Worm (Caenorhabditis elegans) whole organism, L2 larva: Measurements from ENCODE around the gene C45G7.13.

ENCODE experiments used
- F13H6.1 ChIP-seq: sonication (generic microtip); optimal IDR thresholded peaks from 2 replicates; lab custom pipeline; 2016; ENCODE audit warnings: missing genetic modification characterization, missing compliant biosample characterization
- R02D3.7 ChIP-seq: fragments of 150-350 bp; optimal IDR thresholded peaks from 2 replicates; lab custom pipeline; 2014; ENCODE audit warnings: missing biosample characterization, missing genetic modification characterization
- Y55F3AM.14 ChIP-seq: fragments of 200-800 bp; sonication (Bioruptor generic); optimal IDR thresholded peaks from 2 replicates; lab custom pipeline; 2018; ENCODE audit warnings: mild to moderate bottlenecking, missing genetic modification characterization, missing compliant biosample characterization
- ZK546.5 ChIP-seq: sonication (generic microtip); optimal IDR thresholded peaks from 2 replicates; lab custom pipeline; 2017; ENCODE audit warnings: missing biosample characterization, missing genetic modification characterization
- alr-1 ChIP-seq: fragments of 150-350 bp; optimal IDR thresholded peaks from 2 replicates; lab custom pipeline; 2014; ENCODE audit warnings: missing biosample characterization, missing genetic modification characterization
- aly-2 ChIP-seq: fragments of 150-350 bp; optimal IDR thresholded peaks from 2 replicates; lab custom pipeline; 2014; ENCODE audit warnings: missing biosample characterization, missing genetic modification characterization
- ama-1 ChIP-seq: fragments of 150-350 bp; optimal IDR thresholded peaks from 2 replicates; lab custom pipeline; 2018; ENCODE audit warnings: inconsistent platforms
- blmp-1 ChIP-seq: sonication (generic microtip); optimal IDR thresholded peaks from 2 replicates; lab custom pipeline; 2017; ENCODE audit warnings: missing genetic modification characterization, mild to moderate bottlenecking, missing compliant biosample characterization, antibody characterized with exemption, moderate library complexity; ENCODE audit not compliant: insufficient read depth
- ceh-16 ChIP-seq: fragments of 150-350 bp; optimal IDR thresholded peaks from 2 replicates; lab custom pipeline; 2014; ENCODE audit warnings: missing biosample characterization, missing genetic modification characterization
- ceh-82 ChIP-seq: fragments of 150-350 bp; optimal IDR thresholded peaks from 2 replicates; lab custom pipeline; 2014; ENCODE audit warnings: missing biosample characterization, missing genetic modification characterization
- crh-2 ChIP-seq: sonication (generic microtip); optimal IDR thresholded peaks from 2 replicates; lab custom pipeline; 2017; ENCODE audit warnings: missing biosample characterization, missing genetic modification characterization
- dmd-4 ChIP-seq: sonication (generic microtip); optimal IDR thresholded peaks from 2 replicates; lab custom pipeline; 2017; ENCODE audit warnings: missing biosample characterization, missing genetic modification characterization
- egl-27 ChIP-seq: sonication (generic microtip); optimal IDR thresholded peaks from 3 replicates; lab custom pipeline; 2017; ENCODE audit warnings: missing biosample characterization, missing genetic modification reagents, missing genetic modification characterization
- elt-1 ChIP-seq: fragments of 150-350 bp; optimal IDR thresholded peaks from 2 replicates; lab custom pipeline; 2014; ENCODE audit warnings: missing biosample characterization, missing genetic modification characterization
- elt-3 ChIP-seq: sonication (generic microtip); optimal IDR thresholded peaks from 2 replicates; lab custom pipeline; 2017; ENCODE audit warnings: missing biosample characterization, missing genetic modification characterization
- lin-11 ChIP-seq: fragments of 150-350 bp; sonication (generic microtip); optimal IDR thresholded peaks from 2 replicates; lab custom pipeline; 2014; ENCODE audit warnings: missing biosample characterization, missing genetic modification characterization, inconsistent platforms, mixed read lengths
- lin-13 ChIP-seq: fragments of 150-350 bp; optimal IDR thresholded peaks from 2 replicates; lab custom pipeline; 2014; ENCODE audit warnings: missing biosample characterization, missing genetic modification reagents, missing genetic modification characterization
- lin-39 ChIP-seq: fragments of 150-350 bp; optimal IDR thresholded peaks from 2 replicates; lab custom pipeline; 2014; ENCODE audit warnings: missing biosample characterization, missing genetic modification reagents, missing genetic modification characterization
- lsy-2 ChIP-seq, 2 experiments: fragments of 150-350 bp in 1 of 2; sonication (generic microtip) in 1 of 2; optimal IDR thresholded peaks; 2 replicates each; lab custom pipeline; 2014 to 2017; ENCODE audit warnings: missing biosample characterization in 2 of 2, missing genetic modification characterization in 2 of 2
- mbf-1 ChIP-seq: sonication (generic microtip); optimal IDR thresholded peaks from 2 replicates; lab custom pipeline; 2017; ENCODE audit warnings: missing biosample characterization, missing genetic modification characterization
- mdl-1 ChIP-seq, 2 experiments: fragments of 150-350 bp in 1 of 2; sonication (generic microtip) in 1 of 2; optimal IDR thresholded peaks; 2 replicates each; lab custom pipeline; 2017; ENCODE audit warnings: missing biosample characterization in 2 of 2, missing genetic modification characterization in 2 of 2
- nhr-10 ChIP-seq: sonication (generic microtip); optimal IDR thresholded peaks from 2 replicates; lab custom pipeline; 2017; ENCODE audit warnings: missing biosample characterization, missing genetic modification characterization
- nhr-12 ChIP-seq: fragments of 150-350 bp; optimal IDR thresholded peaks from 2 replicates; lab custom pipeline; 2014; ENCODE audit warnings: missing biosample characterization, missing genetic modification characterization
- nhr-129 ChIP-seq: fragments of 150-350 bp; optimal IDR thresholded peaks from 2 replicates; lab custom pipeline; 2014; ENCODE audit warnings: missing biosample characterization, missing genetic modification characterization
- nhr-237 ChIP-seq: fragments of 150-350 bp; optimal IDR thresholded peaks from 2 replicates; lab custom pipeline; 2014; ENCODE audit warnings: missing biosample characterization, missing genetic modification characterization
- nhr-25 ChIP-seq: fragments of 150-350 bp; sonication (generic microtip); optimal IDR thresholded peaks from 3 replicates; lab custom pipeline; 2014; ENCODE audit warnings: missing biosample characterization, missing genetic modification characterization
- nhr-6 ChIP-seq: fragments of 150-350 bp; optimal IDR thresholded peaks from 2 replicates; lab custom pipeline; 2014; ENCODE audit warnings: missing biosample characterization, missing genetic modification characterization
- peb-1 ChIP-seq: fragments of 150-350 bp; optimal IDR thresholded peaks from 2 replicates; lab custom pipeline; 2014; ENCODE audit warnings: missing biosample characterization, missing genetic modification characterization
- sem-4 ChIP-seq: fragments of 150-350 bp; optimal IDR thresholded peaks from 2 replicates; lab custom pipeline; 2014; ENCODE audit warnings: missing biosample characterization, missing genetic modification reagents, missing genetic modification characterization
- skn-1 ChIP-seq: sonication (generic microtip); optimal IDR thresholded peaks from 2 replicates; lab custom pipeline; 2017; ENCODE audit warnings: missing biosample characterization, missing genetic modification characterization
- sma-3 ChIP-seq: sonication (generic microtip); optimal IDR thresholded peaks from 2 replicates; lab custom pipeline; 2016; ENCODE audit warnings: missing genetic modification reagents, missing genetic modification characterization, missing compliant biosample characterization
- unc-39 ChIP-seq: fragments of 150-350 bp; optimal IDR thresholded peaks from 2 replicates; lab custom pipeline; 2014; ENCODE audit warnings: missing biosample characterization, missing genetic modification characterization
- unc-55 ChIP-seq: fragments of 150-350 bp; sonication (generic microtip); optimal IDR thresholded peaks from 3 replicates; lab custom pipeline; 2014; ENCODE audit warnings: missing biosample characterization, missing genetic modification reagents, missing genetic modification characterization
- ztf-1 ChIP-seq: fragments of 200-800 bp; sonication (Bioruptor generic); conservative IDR thresholded peaks from 2 replicates; pipeline ENCODE4 v1.3.6; 2022; ENCODE audit warnings: missing genetic modification characterization, missing compliant biosample characterization
- ztf-11 ChIP-seq: sonication (generic microtip); optimal IDR thresholded peaks from 2 replicates; lab custom pipeline; 2017; ENCODE audit warnings: missing biosample characterization, missing genetic modification characterization

The C45G7.13 gene

ce11 chrIV:2464156-2464555, 13.0 kb upstream of the C45G7.13 start, which contains the start of gene ilys-3:
Gene ilys-3 (plus strand): TSS chrIV:2464456.
- no peak for TF ChIP-seq nhr-237 (tag; lab: Kevin White, UChicago)

ce11 chrIV:2463311-2463710, 12.2 kb upstream of the C45G7.13 start, which contains the start of gene cdh-10:
Gene cdh-10 (minus strand): TSS chrIV:2463369.
- TF ChIP-seq sma-3 (GFP tag; lab: Kevin White, UChicago) (no peak), lsy-2 (tag; optimal IDR thresholded peaks at IDR 0.05; lab: Kevin White, UChicago) (no peak), ceh-16 (tag; lab: Kevin White, UChicago) (no peak), F13H6.1 (tag; lab: Kevin White, UChicago) (no peak)

- TF ChIP-seq unc-55 (GFP tag; lab: Kevin White, UChicago), result no peak
- TF ChIP-seq elt-3 (tag; lab: Kevin White, UChicago), result no peak
- no peak for TF ChIP-seq unc-39 (tag; lab: Kevin White, UChicago)
- TF ChIP-seq lin-39 (tag; lab: Kevin White, UChicago), result no peak
- TF ChIP-seq blmp-1 (tag; lab: Kevin White, UChicago), result no peak
- TF ChIP-seq egl-27 (tag; lab: Kevin White, UChicago), result no peak
Measured at ce11 chrIV:2461396-2461795, 10.3 kb upstream of the C45G7.13 start.

ce11 chrIV:2455128-2455527, 4.0 kb upstream of the C45G7.13 start:
- TF ChIP-seq mdl-1 (tag; optimal IDR thresholded peaks at IDR 0.05; lab: Kevin White, UChicago) (no peak), aly-2 (tag; lab: Kevin White, UChicago) (no peak), dmd-4 (tag; lab: Kevin White, UChicago) (no peak), ama-1 (no peak), Y55F3AM.14 (no peak), mbf-1 (no peak), unc-55 (GFP tag; lab: Kevin White, UChicago) (no peak), lsy-2 (tag; optimal IDR thresholded peaks at IDR 0.05; lab: Kevin White, UChicago) (no peak), nhr-129 (tag; lab: Kevin White, UChicago) (no peak), egl-27 (tag; lab: Kevin White, UChicago) (no peak), skn-1 (no peak), elt-1 (tag; lab: Kevin White, UChicago) (no peak), ceh-16 (tag; lab: Kevin White, UChicago) (no peak), sma-3 (GFP tag; lab: Kevin White, UChicago) (no peak), ZK546.5 (tag; lab: Kevin White, UChicago) (no peak), alr-1 (tag; lab: Kevin White, UChicago) (no peak), crh-2 (tag; lab: Kevin White, UChicago) (no peak), ceh-82 (tag; lab: Kevin White, UChicago) (no peak), nhr-25 (tag; lab: Kevin White, UChicago) (no peak), peb-1 (tag; lab: Kevin White, UChicago) (no peak)

- TF ChIP-seq nhr-25 (tag; lab: Kevin White, UChicago) (no peak), nhr-6 (tag; lab: Kevin White, UChicago) (no peak), ztf-1 (GFP tag; lab: Robert Waterston, UW) (no peak), nhr-10 (no peak)
Measured at ce11 chrIV:2451655-2452054, 522 bp upstream of the C45G7.13 start.

- TF ChIP-seq nhr-237 (tag; lab: Kevin White, UChicago), result no peak
- no peak for TF ChIP-seq sem-4 (tag; lab: Kevin White, UChicago)
- no peak for TF ChIP-seq dmd-4 (tag; lab: Kevin White, UChicago)
- no peak for TF ChIP-seq ama-1
- TF ChIP-seq unc-55 (GFP tag; lab: Kevin White, UChicago), result no peak
- TF ChIP-seq R02D3.7, result no peak
- TF ChIP-seq egl-27 (tag; lab: Kevin White, UChicago), result no peak
- no peak for TF ChIP-seq ztf-1 (GFP tag; lab: Robert Waterston, UW)
- TF ChIP-seq nhr-12 (tag; lab: Kevin White, UChicago), result no peak
- TF ChIP-seq lin-13 (GFP tag; lab: Kevin White, UChicago), result no peak
- TF ChIP-seq F13H6.1 (tag; lab: Kevin White, UChicago), result no peak
- TF ChIP-seq ceh-16 (tag; lab: Kevin White, UChicago), result no peak
- TF ChIP-seq aly-2 (tag; lab: Kevin White, UChicago), result no peak
- no peak for TF ChIP-seq alr-1 (tag; lab: Kevin White, UChicago)
- no peak for TF ChIP-seq ztf-11 (tag; lab: Kevin White, UChicago)
- no peak for TF ChIP-seq lin-11 (tag; lab: Kevin White, UChicago)
- TF ChIP-seq elt-1 (tag; lab: Kevin White, UChicago), result no peak
- no peak for TF ChIP-seq sma-3 (GFP tag; lab: Kevin White, UChicago)
Measured at ce11 chrIV:2434366-2434765, 16.8 kb downstream of the C45G7.13 start.
